Fruit fly (Drosophila melanogaster) whole organism, embryonic: ENCODE results near the gene Mdr65.

Experiments used
- ATbp ChIP-seq: fragments of 200-800 bp; sonication (Bioruptor generic); optimal IDR thresholded peaks from 2 replicates; lab custom pipeline; 2017; ENCODE audit warnings: missing biosample characterization, mild to moderate bottlenecking, missing genetic modification characterization, missing genetic modification reagents
- Awh ChIP-seq: fragments of 200-800 bp; sonication (Bioruptor generic); IDR thresholded peaks from 2 replicates; pipeline ENCODE4, ENCODE4 v1.3.6; 2022; ENCODE audit warnings: missing biosample characterization, missing genetic modification characterization
- Blimp-1 ChIP-seq: fragments of 200-800 bp; sonication (Bioruptor generic); optimal IDR thresholded peaks from 3 replicates; lab custom pipeline; 2018; ENCODE audit warnings: missing biosample characterization, missing genetic modification characterization, mild to moderate bottlenecking, moderate library complexity, missing genetic modification reagents
- CG10565 ChIP-seq: fragments of 200-800 bp; sonication (Bioruptor generic); optimal IDR thresholded peaks from 3 replicates; lab custom pipeline; 2016; ENCODE audit warnings: missing biosample characterization, mild to moderate bottlenecking, missing genetic modification characterization
- CG12219 ChIP-seq: fragments of 200-800 bp; sonication (Bioruptor generic); optimal IDR thresholded peaks from 3 replicates; lab custom pipeline; 2018; ENCODE audit warnings: missing biosample characterization, mild to moderate bottlenecking, missing genetic modification characterization
- CG1233 ChIP-seq: fragments of 200-800 bp; sonication (Bioruptor generic); optimal IDR thresholded peaks from 4 replicates; lab custom pipeline; 2018; ENCODE audit warnings: missing biosample characterization, mild to moderate bottlenecking, missing genetic modification characterization
- CG12391 ChIP-seq: fragments of 200-800 bp; sonication (Bioruptor generic); optimal IDR thresholded peaks from 3 replicates; lab custom pipeline; 2018; ENCODE audit warnings: missing biosample characterization, mild to moderate bottlenecking, missing genetic modification characterization, moderate library complexity
- CG13123 ChIP-seq: fragments of 200-800 bp; sonication (Bioruptor generic); optimal IDR thresholded peaks from 2 replicates; lab custom pipeline; 2016; ENCODE audit warnings: missing biosample characterization, missing genetic modification characterization
- CG14965 ChIP-seq: fragments of 200-800 bp; sonication (Bioruptor generic); optimal IDR thresholded peaks from 2 replicates; lab custom pipeline; 2016; ENCODE audit warnings: missing biosample characterization, missing genetic modification characterization, borderline replicate concordance
- CG16863 ChIP-seq: fragments of 200-800 bp; sonication (Bioruptor generic); optimal IDR thresholded peaks from 3 replicates; lab custom pipeline; 2016; ENCODE audit warnings: missing biosample characterization, missing genetic modification characterization
- CG30020 ChIP-seq: fragments of 200-800 bp; optimal IDR thresholded peaks from 2 replicates; lab custom pipeline; 2019; ENCODE audit warnings: missing biosample characterization, mild to moderate bottlenecking, missing genetic modification characterization, moderate library complexity
- CG31441 ChIP-seq: fragments of 200-800 bp; sonication (Bioruptor generic); IDR thresholded peaks from 2 replicates; pipeline ENCODE4 v1.3.6; 2022; ENCODE audit warnings: missing biosample characterization, missing genetic modification characterization
- CG3726 ChIP-seq: fragments of 200-800 bp; sonication (Bioruptor generic); IDR thresholded peaks from 3 replicates; pipeline ENCODE4, ENCODE4 v1.3.6; 2022; ENCODE audit warnings: missing biosample characterization, missing genetic modification characterization
- CG4404 ChIP-seq: fragments of 200-800 bp; sonication (Bioruptor generic); IDR thresholded peaks from 2 replicates; pipeline ENCODE4 v1.3.6; 2022; ENCODE audit warnings: missing biosample characterization, missing genetic modification characterization
- CG4617 ChIP-seq: fragments of 200-800 bp; sonication (Bioruptor generic); optimal IDR thresholded peaks from 3 replicates; lab custom pipeline; 2016; ENCODE audit warnings: missing biosample characterization, missing genetic modification characterization, borderline replicate concordance
- CG4730 ChIP-seq: fragments of 200-800 bp; sonication (Bioruptor generic); IDR thresholded peaks from 2 replicates; pipeline ENCODE4 v1.3.6; 2022; ENCODE audit warnings: missing biosample characterization, missing genetic modification characterization
- CG6272 ChIP-seq: fragments of 200-800 bp; sonication (Bioruptor generic); IDR thresholded peaks from 2 replicates; pipeline ENCODE4 v1.3.6; 2022; ENCODE audit warnings: missing biosample characterization, missing genetic modification characterization
- CG9609 ChIP-seq: fragments of 200-800 bp; sonication (Bioruptor generic); optimal IDR thresholded peaks from 3 replicates; lab custom pipeline; 2016; ENCODE audit warnings: missing biosample characterization, missing genetic modification characterization
- Dek ChIP-seq: fragments of 200-800 bp; sonication (Bioruptor generic); optimal IDR thresholded peaks from 3 replicates; lab custom pipeline; 2019; ENCODE audit warnings: missing biosample characterization, mild to moderate bottlenecking, missing genetic modification characterization, moderate library complexity
- Dip2 ChIP-seq: fragments of 200-800 bp; sonication (Bioruptor generic); IDR thresholded peaks from 2 replicates; pipeline ENCODE4 v1.3.6; 2022; ENCODE audit warnings: missing biosample characterization, missing genetic modification characterization
- Ets65A ChIP-seq: fragments of 200-800 bp; sonication (Bioruptor generic); peaks from one replicate; lab custom pipeline; 2016; ENCODE audit warnings: missing biosample characterization, missing genetic modification characterization
- Fer1 ChIP-seq: fragments of 200-800 bp; sonication (Bioruptor generic); optimal IDR thresholded peaks from 2 replicates; lab custom pipeline; 2017; ENCODE audit warnings: missing biosample characterization, mild to moderate bottlenecking, missing genetic modification characterization
- HHEX ChIP-seq: fragments of 200-800 bp; sonication (Bioruptor generic); optimal IDR thresholded peaks from 3 replicates; lab custom pipeline; 2017; ENCODE audit warnings: missing biosample characterization, mild to moderate bottlenecking, missing genetic modification characterization, missing genetic modification reagents
- HLH4C ChIP-seq: fragments of 200-800 bp; sonication (Bioruptor generic); IDR thresholded peaks from 3 replicates; pipeline ENCODE4 v1.3.6; 2022; ENCODE audit warnings: missing biosample characterization, missing genetic modification characterization; ENCODE audit not compliant: partially characterized antibody
- Hmr ChIP-seq: fragments of 200-800 bp; sonication (Bioruptor generic); optimal IDR thresholded peaks from 3 replicates; lab custom pipeline; 2017; ENCODE audit warnings: mild to moderate bottlenecking, missing biosample characterization, missing genetic modification reagents, missing genetic modification characterization
- Jarid2 ChIP-seq: fragments of 200-800 bp; sonication (Bioruptor generic); optimal IDR thresholded peaks from 3 replicates; lab custom pipeline; 2017; ENCODE audit warnings: mild to moderate bottlenecking, missing biosample characterization, missing genetic modification reagents, missing genetic modification characterization
- NC2α ChIP-seq: fragments of 200-800 bp; sonication (Bioruptor generic); optimal IDR thresholded peaks from 2 replicates; lab custom pipeline; 2016; ENCODE audit warnings: missing biosample characterization, missing genetic modification characterization
- Oaz ChIP-seq: fragments of 200-800 bp; sonication (Bioruptor generic); IDR thresholded peaks from 2 replicates; pipeline ENCODE4 v1.3.6; 2022; ENCODE audit warnings: missing biosample characterization, missing genetic modification characterization
- Rfx ChIP-seq: fragments of 200-800 bp; sonication (Bioruptor generic); IDR thresholded peaks from 2 replicates; pipeline ENCODE4 v1.3.6; 2022; ENCODE audit warnings: missing biosample characterization, missing genetic modification characterization
- Rx ChIP-seq: fragments of 200-800 bp; sonication (Bioruptor generic); IDR thresholded peaks from 2 replicates; pipeline ENCODE4 v1.3.6; 2022; ENCODE audit warnings: missing biosample characterization, missing genetic modification characterization
- Sry-δ ChIP-seq: fragments of 200-800 bp; sonication (Bioruptor generic); optimal IDR thresholded peaks from 2 replicates; lab custom pipeline; 2016; ENCODE audit warnings: missing biosample characterization, missing genetic modification characterization
- TFAM ChIP-seq: fragments of 200-800 bp; sonication (Bioruptor generic); optimal IDR thresholded peaks from 2 replicates; lab custom pipeline; 2017; ENCODE audit warnings: missing biosample characterization, missing genetic modification characterization, inconsistent platforms
- Xbp1 ChIP-seq: fragments of 200-800 bp; sonication (Bioruptor generic); optimal IDR thresholded peaks from 3 replicates; lab custom pipeline; 2016; ENCODE audit warnings: missing biosample characterization, mild to moderate bottlenecking, missing genetic modification characterization
- amos ChIP-seq: fragments of 200-800 bp; sonication (Bioruptor generic); IDR thresholded peaks from 2 replicates; pipeline ENCODE4 v1.3.6; 2022; ENCODE audit warnings: missing biosample characterization, missing genetic modification characterization; ENCODE audit not compliant: partially characterized antibody
- ap ChIP-seq: fragments of 200-800 bp; sonication (Bioruptor generic); IDR thresholded peaks from 2 replicates; pipeline ENCODE4 v1.3.6; 2022; ENCODE audit warnings: missing biosample characterization, missing genetic modification characterization
- ase ChIP-seq: fragments of 200-800 bp; sonication (Bioruptor generic); IDR thresholded peaks from 3 replicates; pipeline ENCODE4 v1.3.6; 2022; ENCODE audit warnings: missing biosample characterization, missing genetic modification characterization
- bab2 ChIP-seq: fragments of 200-800 bp; sonication (Bioruptor generic); optimal IDR thresholded peaks from 2 replicates; lab custom pipeline; 2016; ENCODE audit warnings: missing biosample characterization, missing genetic modification characterization
- cas ChIP-seq: fragments of 200-800 bp; sonication (Bioruptor generic); IDR thresholded peaks from 2 replicates; pipeline ENCODE4 v1.3.6; 2022; ENCODE audit warnings: missing biosample characterization, missing genetic modification characterization
- dm ChIP-seq: fragments of 200-800 bp; sonication (Bioruptor generic); optimal IDR thresholded peaks from 3 replicates; lab custom pipeline; 2016; ENCODE audit warnings: missing biosample characterization, missing genetic modification characterization
- her ChIP-seq: fragments of 200-800 bp; sonication (Bioruptor generic); optimal IDR thresholded peaks from 2 replicates; lab custom pipeline; 2016; ENCODE audit warnings: missing biosample characterization, missing genetic modification characterization
- inv ChIP-seq: fragments of 200-800 bp; sonication (Bioruptor generic); IDR thresholded peaks from 2 replicates; pipeline ENCODE4 v1.3.6; 2022; ENCODE audit warnings: missing biosample characterization, missing genetic modification characterization; ENCODE audit not compliant: partially characterized antibody
- nau ChIP-seq: fragments of 200-800 bp; sonication (Bioruptor generic); optimal IDR thresholded peaks from 3 replicates; lab custom pipeline; 2017; ENCODE audit warnings: missing biosample characterization, mild to moderate bottlenecking, missing genetic modification characterization, missing genetic modification reagents
- nmo ChIP-seq: fragments of 200-800 bp; sonication (Bioruptor generic); optimal IDR thresholded peaks from 2 replicates; lab custom pipeline; 2018; ENCODE audit warnings: missing biosample characterization, mild to moderate bottlenecking, missing genetic modification characterization, moderate library complexity
- nom ChIP-seq: fragments of 200-800 bp; sonication (Bioruptor generic); optimal IDR thresholded peaks from 2 replicates; lab custom pipeline; 2017; ENCODE audit warnings: missing biosample characterization, missing genetic modification characterization, mild to moderate bottlenecking, moderate library complexity, missing genetic modification reagents
- sc ChIP-seq, 3 experiments: fragments of >200 bp in 2 of 3; fragments of 200-800 bp in 1 of 3; sonication (Bioruptor generic) in 1 of 3; optimal IDR thresholded peaks; 2 replicates in 2 of 3; 3 replicates in 1 of 3; lab custom pipeline; 2017; ENCODE audit warnings: mild to moderate bottlenecking in 1 of 3, missing biosample characterization in 1 of 3, missing genetic modification characterization in 1 of 3, missing genetic modification reagents in 1 of 3
- slbo ChIP-seq: fragments of 200-800 bp; sonication (Bioruptor generic); IDR thresholded peaks from 2 replicates; pipeline ENCODE4 v1.3.6; 2022; ENCODE audit warnings: missing biosample characterization, missing genetic modification characterization
- tio ChIP-seq: fragments of 200-800 bp; sonication (Bioruptor generic); optimal IDR thresholded peaks from 2 replicates; lab custom pipeline; 2017; ENCODE audit warnings: missing biosample characterization, missing genetic modification characterization, inconsistent platforms

Mdr65 gene

DNA sequence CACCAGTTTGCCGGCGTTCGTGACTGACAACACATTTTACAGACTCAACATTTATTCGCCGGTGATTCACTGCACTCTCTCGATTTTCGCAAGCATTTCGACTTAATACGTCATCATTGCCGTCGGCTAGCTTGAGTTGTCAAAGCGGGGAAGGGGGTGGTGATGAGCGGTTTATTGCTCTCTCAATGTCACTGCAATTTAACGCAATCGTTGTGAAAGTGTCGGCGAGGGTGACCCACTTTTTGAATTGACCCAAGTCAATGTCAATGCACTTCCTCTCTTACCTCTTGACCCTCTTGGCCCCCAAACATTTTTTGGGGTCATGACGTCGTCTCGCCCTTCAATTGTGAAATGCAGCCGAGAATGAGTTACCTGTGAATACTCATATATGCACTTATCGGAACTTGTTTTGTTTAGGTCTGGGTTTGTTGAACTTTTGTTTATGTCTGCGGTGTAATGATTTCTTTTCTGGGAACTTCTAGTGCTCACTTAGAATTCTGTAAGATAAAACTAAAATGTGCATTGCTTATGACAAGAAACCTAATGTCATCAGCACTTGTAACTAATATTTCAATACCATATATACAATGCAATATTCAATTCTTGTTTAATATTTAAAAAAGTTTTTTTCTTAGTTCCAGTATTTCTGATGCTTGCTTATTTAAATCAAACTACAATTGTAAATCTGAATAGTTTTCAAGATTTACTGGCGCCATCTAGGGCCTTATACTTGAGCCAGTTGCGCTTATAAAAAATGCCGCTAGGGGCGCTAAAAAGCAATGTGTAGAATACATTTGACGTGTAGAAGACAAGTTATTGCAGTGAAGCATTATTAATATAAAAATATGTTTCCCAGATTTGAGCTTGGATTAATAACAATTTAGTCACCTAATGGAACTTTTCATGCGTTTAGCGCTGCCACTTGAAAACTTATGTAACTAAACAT is 18.6 kb upstream of the Mdr65 start (continued):
- TF ChIP-seq Hmr (GFP tag; lab: Kevin White, UChicago) (peak; percentile 37), Rx (GFP tag; lab: Robert Waterston, UW) (peak; percentile 25; the same call in 1 of the 2 replicates), slbo (GFP tag; lab: Robert Waterston, UW) (peak; percentile 80), NC2α (GFP tag; lab: Kevin White, UChicago) (peak; percentile 2), CG30020 (no peak), CG13123 (no peak), CG4730 (peak; percentile 38), nau (no peak), ATbp (GFP tag; lab: Kevin White, UChicago) (peak; percentile 9), CG1233 (GFP tag; lab: Kevin White, UChicago) (no peak), CG6272 (GFP tag; lab: Robert Waterston, UW) (no peak), Blimp-1 (peak; percentile 22), ap (GFP tag; lab: Robert Waterston, UW) (no peak), Dek (tag; lab: Kevin White, UChicago) (peak; percentile 54), tio (GFP tag; lab: Kevin White, UChicago) (no peak), Jarid2 (GFP tag; lab: Kevin White, UChicago) (peak; percentile 31), CG14965 (GFP tag; lab: Kevin White, UChicago) (no peak), her (no peak), Ets65A (GFP tag; lab: Kevin White, UChicago) (peak; percentile 97), Sry-δ (GFP tag; lab: Kevin White, UChicago) (peak; percentile 7), CG4617 (GFP tag; lab: Kevin White, UChicago) (peak; percentile 9), bab2 (GFP tag; lab: Kevin White, UChicago) (peak; percentile 45), nmo (GFP tag; lab: Kevin White, UChicago) (peak; percentile 38), nom (no peak), ase (peak; percentile 58; the same call in 2 of the 3 replicates), cas (GFP tag; lab: Robert Waterston, UW) (no peak), Oaz (GFP tag; lab: Robert Waterston, UW) (no peak), Xbp1 (GFP tag; lab: Kevin White, UChicago) (peak; percentile 79), dm (GFP tag; lab: Kevin White, UChicago) (no peak), CG9609 (GFP tag; lab: Kevin White, UChicago) (peak; percentile 42), HLH4C (GFP tag; lab: Robert Waterston, UW) (no peak), CG12391 (tag; lab: Kevin White, UChicago) (peak; percentile 39), Rfx (peak; percentile 81), CG3726 (no peak), CG16863 (GFP tag; lab: Kevin White, UChicago) (no peak), CG10565 (GFP tag; lab: Kevin White, UChicago) (no peak), Awh (no peak), CG31441 (GFP tag; lab: Robert Waterston, UW) (0 out of 2 replicates have a peak, but pooled peaks have one; percentile 15), inv (GFP tag; lab: Robert Waterston, UW) (no peak), Fer1 (no peak), TFAM (GFP tag; lab: Kevin White, UChicago) (no peak), CG4404 (GFP tag; lab: Robert Waterston, UW) (no peak), HHEX (GFP tag; lab: Kevin White, UChicago) (no peak), sc (optimal IDR thresholded peaks at IDR 0.05; lab: Kevin White, UChicago) (no peak), sc (GFP tag; optimal IDR thresholded peaks at IDR 0.05; lab: Kevin White, UChicago) (no peak), CG12219 (GFP tag; lab: Kevin White, UChicago) (no peak), amos (GFP tag; lab: Robert Waterston, UW) (peak; percentile 72), Dip2 (GFP tag; lab: Robert Waterston, UW) (no peak)
